Fruit fly (Drosophila melanogaster): ENCODE measurements around the gene dnt.

Gene dnt

DNA sequence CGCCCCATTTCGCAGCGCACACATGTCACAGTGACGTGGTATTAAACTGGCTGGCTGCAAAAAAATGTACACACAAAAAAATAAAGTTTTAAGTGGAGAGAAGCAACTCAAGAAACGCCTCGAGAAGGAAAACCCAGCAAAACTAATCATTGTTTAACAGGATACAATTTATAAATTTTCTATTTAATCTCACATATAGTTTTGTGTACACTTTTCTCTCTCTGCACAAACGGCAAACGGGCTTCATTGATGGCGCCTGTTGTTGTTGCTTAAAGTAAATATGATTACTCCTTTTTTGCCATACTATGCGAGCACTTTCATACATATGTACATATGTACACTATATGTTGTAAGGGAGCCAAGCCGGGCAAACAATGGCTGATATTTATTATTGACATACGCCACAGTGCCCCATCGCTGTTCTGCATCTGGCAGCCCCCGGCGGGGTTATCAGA lies 5.0 kb downstream of the dnt start (continued):
- TF ChIP-seq dimm (GFP tag; IDR thresholded peaks at IDR 0.05) = no peak; the same call in 1 of the 2 replicates
- no peak for TF ChIP-seq wdn (GFP tag; IDR thresholded peaks at IDR 0.05)
- no peak for TF ChIP-seq stc (GFP tag; IDR thresholded peaks at IDR 0.05)
- TF ChIP-seq CG13296 (GFP tag; optimal IDR thresholded peaks at IDR 0.05) = no peak
- TF ChIP-seq oc (tag; optimal IDR thresholded peaks at IDR 0.05) = no peak
- no peak for TF ChIP-seq zen (tag; optimal IDR thresholded peaks at IDR 0.05)
- TF ChIP-seq Mes4 (GFP tag; optimal IDR thresholded peaks at IDR 0.05) = peak; percentile 53
- peak; percentile 52 for TF ChIP-seq CG13775 (GFP tag; optimal IDR thresholded peaks at IDR 0.05)
- peak; percentile 10 for TF ChIP-seq sqz (GFP tag; optimal IDR thresholded peaks at IDR 0.05)
- TF ChIP-seq CG3065 (GFP tag; optimal IDR thresholded peaks at IDR 0.05) = no peak
- peak in 1 of 3 experiments; percentile 67 for TF ChIP-seq lola (GFP tag; optimal IDR thresholded peaks at IDR 0.05)
- TF ChIP-seq CG12391 (tag; optimal IDR thresholded peaks at IDR 0.05) = peak; percentile 68
- 0 out of 3 replicates have a peak, but pooled peaks have one; percentile 38 for TF ChIP-seq gce (GFP tag; IDR thresholded peaks at IDR 0.05)
- TF ChIP-seq GATAe (GFP tag; conservative IDR thresholded peaks at IDR 0.05) = no peak
- TF ChIP-seq Sry-β (GFP tag; optimal IDR thresholded peaks at IDR 0.05) = peak; percentile 19
- TF ChIP-seq Ravus (GFP tag; IDR thresholded peaks at IDR 0.05) = no peak
- no peak for TF ChIP-seq Hmx (GFP tag; optimal IDR thresholded peaks at IDR 0.05)
- TF ChIP-seq B-H1 (GFP tag; IDR thresholded peaks at IDR 0.05) = no peak
- peak; percentile 42 for TF ChIP-seq CG2202 (tag; optimal IDR thresholded peaks at IDR 0.05)
- TF ChIP-seq sima (GFP tag; optimal IDR thresholded peaks at IDR 0.05) = peak; percentile 39
- no peak for TF ChIP-seq CG7987 (GFP tag; optimal IDR thresholded peaks at IDR 0.05)
- peak; percentile 20 for TF ChIP-seq Vsx1 (GFP tag; optimal IDR thresholded peaks at IDR 0.05)
- peak; percentile 55; the same call in 2 of the 3 replicates for TF ChIP-seq otp (GFP tag; IDR thresholded peaks at IDR 0.05)
- TF ChIP-seq Optix (GFP tag; IDR thresholded peaks at IDR 0.05) = peak; percentile 49; the same call in 2 of the 3 replicates
- TF ChIP-seq bab2 (GFP tag; optimal IDR thresholded peaks at IDR 0.05) = peak; percentile 76
- TF ChIP-seq Dp (GFP tag; optimal IDR thresholded peaks at IDR 0.05) = no peak
- TF ChIP-seq CG3407 (GFP tag; optimal IDR thresholded peaks at IDR 0.05) = peak; percentile 74
- TF ChIP-seq CG10147 (GFP tag; optimal IDR thresholded peaks at IDR 0.05) = no peak
- peak; percentile 15 for TF ChIP-seq CG18599 (GFP tag; optimal IDR thresholded peaks at IDR 0.05)
- TF ChIP-seq Sox102F (GFP tag; optimal IDR thresholded peaks at IDR 0.05) = peak; percentile 75
- TF ChIP-seq aop (GFP tag; IDR thresholded peaks at IDR 0.05) = no peak
- TF ChIP-seq CG2889 (GFP tag; IDR thresholded peaks at IDR 0.05) = no peak
- no peak for TF ChIP-seq CG11696 (GFP tag; IDR thresholded peaks at IDR 0.05)
- no peak for TF ChIP-seq Fer2 (tag; optimal IDR thresholded peaks at IDR 0.05)
- peak; percentile 58 for TF ChIP-seq CG12236 (GFP tag; optimal IDR thresholded peaks at IDR 0.05)
- peak; percentile 74; the same call in 1 of the 3 replicates for TF ChIP-seq ci (GFP tag; IDR thresholded peaks at IDR 0.05)
- TF ChIP-seq ind (GFP tag; optimal IDR thresholded peaks at IDR 0.05) = peak; percentile 26
- peak; percentile 10 for TF ChIP-seq Myb (GFP tag; optimal IDR thresholded peaks at IDR 0.05)
- TF ChIP-seq CG7372 (GFP tag; IDR thresholded peaks at IDR 0.05) = no peak
- no peak for TF ChIP-seq tup (GFP tag; optimal IDR thresholded peaks at IDR 0.05)
- no peak for TF ChIP-seq kah (GFP tag; optimal IDR thresholded peaks at IDR 0.05)
- TF ChIP-seq CG7271 (tag; optimal IDR thresholded peaks at IDR 0.05) = peak; percentile 10
- peak; percentile 39 for TF ChIP-seq CG17829 (tag; optimal IDR thresholded peaks at IDR 0.05)
- TF ChIP-seq CG8388 (GFP tag; optimal IDR thresholded peaks at IDR 0.05) = peak; percentile 60
- TF ChIP-seq tap (tag; optimal IDR thresholded peaks at IDR 0.05) = no peak
- TF ChIP-seq CG6254 (GFP tag; optimal IDR thresholded peaks at IDR 0.05) = peak; percentile 3
- TF ChIP-seq CG8765 (GFP tag; IDR thresholded peaks at IDR 0.05) = peak; percentile 31; the same call in 1 of the 2 replicates
- TF ChIP-seq CG1792 (GFP tag; optimal IDR thresholded peaks at IDR 0.05) = peak; percentile 32
- TF ChIP-seq lab (GFP tag; optimal IDR thresholded peaks at IDR 0.05) = peak; percentile 16
- TF ChIP-seq dmrt99B (tag; optimal IDR thresholded peaks at IDR 0.05) = peak; percentile 54

All from whole organism, embryonic.